Worm (Caenorhabditis elegans) whole organism, mixed stage, embryonic: ENCODE measurements around the gene K02D3.1.
A peak's percentile ranks its signal among the peaks of the same experiment; 100 is the strongest.

ENCODE experiments used
- M03D4.4 ChIP-seq: sonication (generic microtip); optimal IDR thresholded peaks from 2 replicates; lab custom pipeline; 2017; ENCODE audit warnings: mild to moderate bottlenecking, missing genetic modification characterization, missing compliant biosample characterization
- bed-3 ChIP-seq: fragments of 200-800 bp; sonication (Bioruptor generic); optimal IDR thresholded peaks from 3 replicates; lab custom pipeline; 2018; ENCODE audit warnings: mild to moderate bottlenecking, missing genetic modification characterization, moderate library complexity, missing compliant biosample characterization
- blmp-1 ChIP-seq: fragments of 150-350 bp; optimal IDR thresholded peaks from 2 replicates; lab custom pipeline; 2014; ENCODE audit warnings: missing biosample characterization, missing genetic modification characterization
- ceh-39 ChIP-seq: fragments of 150-350 bp; optimal IDR thresholded peaks from 2 replicates; lab custom pipeline; 2014; ENCODE audit warnings: missing biosample characterization, missing genetic modification characterization
- ceh-43 ChIP-seq: fragments of 200-800 bp; sonication (Bioruptor generic); optimal IDR thresholded peaks from 2 replicates; lab custom pipeline; 2018; ENCODE audit warnings: mild to moderate bottlenecking, missing genetic modification characterization, moderate library complexity, missing compliant biosample characterization
- ceh-83 ChIP-seq: fragments of 200-800 bp; sonication (Bioruptor generic); optimal IDR thresholded peaks from 2 replicates; lab custom pipeline; 2018; ENCODE audit warnings: mild to moderate bottlenecking, missing genetic modification characterization, missing compliant biosample characterization
- ces-1 ChIP-seq: fragments of 150-350 bp; optimal IDR thresholded peaks from 2 replicates; lab custom pipeline; 2014; ENCODE audit warnings: missing biosample characterization, missing genetic modification reagents, missing genetic modification characterization
- cnd-1 ChIP-seq: fragments of 200-800 bp; sonication (Bioruptor generic); optimal IDR thresholded peaks from 2 replicates; lab custom pipeline; 2018; ENCODE audit warnings: mild to moderate bottlenecking, missing genetic modification characterization, missing compliant biosample characterization
- elt-3 ChIP-seq: fragments of 150-350 bp; optimal IDR thresholded peaks from 2 replicates; lab custom pipeline; 2014; ENCODE audit warnings: missing biosample characterization, missing genetic modification characterization
- flh-1 ChIP-seq: fragments of 200-800 bp; sonication (Bioruptor generic); optimal IDR thresholded peaks from 2 replicates; lab custom pipeline; 2018; ENCODE audit warnings: mild to moderate bottlenecking, missing genetic modification characterization, moderate library complexity, missing compliant biosample characterization
- ham-2 ChIP-seq: fragments of 200-800 bp; sonication (Bioruptor generic); optimal IDR thresholded peaks from 2 replicates; lab custom pipeline; 2018; ENCODE audit warnings: mild to moderate bottlenecking, missing genetic modification characterization, missing compliant biosample characterization
- hlh-1 ChIP-seq: fragments of 150-350 bp; optimal IDR thresholded peaks from 2 replicates; lab custom pipeline; 2014; ENCODE audit warnings: missing biosample characterization, missing genetic modification reagents, missing genetic modification characterization
- lin-13 ChIP-seq: fragments of 150-350 bp; optimal IDR thresholded peaks from 2 replicates; lab custom pipeline; 2014; ENCODE audit warnings: missing biosample characterization, missing genetic modification characterization
- lin-32 ChIP-seq: fragments of 200-800 bp; sonication (Bioruptor generic); optimal IDR thresholded peaks from 2 replicates; lab custom pipeline; 2018; ENCODE audit warnings: mild to moderate bottlenecking, missing genetic modification characterization, missing compliant biosample characterization
- lsy-2 ChIP-seq: fragments of 150-350 bp; optimal IDR thresholded peaks from 2 replicates; lab custom pipeline; 2014; ENCODE audit warnings: missing biosample characterization, missing genetic modification characterization
- mab-5 ChIP-seq: fragments of 150-350 bp; optimal IDR thresholded peaks from 2 replicates; lab custom pipeline; 2014; ENCODE audit warnings: missing biosample characterization, missing genetic modification characterization
- mep-1 ChIP-seq: fragments of 150-350 bp; optimal IDR thresholded peaks from 2 replicates; lab custom pipeline; 2017; ENCODE audit warnings: missing biosample characterization, missing genetic modification reagents, missing genetic modification characterization, inconsistent platforms
- mls-2 ChIP-seq: sonication (generic microtip); optimal IDR thresholded peaks from 2 replicates; lab custom pipeline; 2016; ENCODE audit warnings: mild to moderate bottlenecking, missing genetic modification characterization, moderate library complexity, missing compliant biosample characterization
- nhr-12 ChIP-seq: fragments of 150-350 bp; optimal IDR thresholded peaks from 2 replicates; lab custom pipeline; 2014; ENCODE audit warnings: missing biosample characterization, missing genetic modification characterization
- nhr-2 ChIP-seq: fragments of 150-350 bp; optimal IDR thresholded peaks from 2 replicates; lab custom pipeline; 2014; ENCODE audit warnings: missing biosample characterization, missing genetic modification characterization
- nhr-237 ChIP-seq: fragments of 150-350 bp; optimal IDR thresholded peaks from 2 replicates; lab custom pipeline; 2014; ENCODE audit warnings: missing biosample characterization, missing genetic modification characterization
- nhr-28 ChIP-seq: fragments of 150-350 bp; optimal IDR thresholded peaks from 2 replicates; lab custom pipeline; 2014; ENCODE audit warnings: missing biosample characterization, missing genetic modification characterization
- nhr-76 ChIP-seq: sonication (generic microtip); optimal IDR thresholded peaks from 2 replicates; lab custom pipeline; 2017; ENCODE audit warnings: missing biosample characterization, missing genetic modification characterization
- pha-4 ChIP-seq: fragments of 150-350 bp; optimal IDR thresholded peaks from 2 replicates; lab custom pipeline; 2018; ENCODE audit warnings: missing biosample characterization, missing genetic modification reagents, missing genetic modification characterization
- sem-2 ChIP-seq: fragments of 200-800 bp; sonication (Bioruptor generic); optimal IDR thresholded peaks from 2 replicates; lab custom pipeline; 2018; ENCODE audit warnings: mild to moderate bottlenecking, missing genetic modification characterization, missing compliant biosample characterization
- snpc-4 ChIP-seq: fragments of 150-350 bp; optimal IDR thresholded peaks from 2 replicates; lab custom pipeline; 2014; ENCODE audit warnings: missing biosample characterization, missing genetic modification characterization
- sptf-1 ChIP-seq: sonication (generic microtip); optimal IDR thresholded peaks from 2 replicates; lab custom pipeline; 2017; ENCODE audit warnings: mild to moderate bottlenecking, missing genetic modification characterization, moderate library complexity, missing compliant biosample characterization
- unc-120 ChIP-seq: sonication (generic microtip); optimal IDR thresholded peaks from 2 replicates; lab custom pipeline; 2017; ENCODE audit warnings: missing genetic modification characterization, missing compliant biosample characterization; ENCODE audit not compliant: poor library complexity, severe bottlenecking
- unc-39 ChIP-seq: fragments of 150-350 bp; optimal IDR thresholded peaks from 2 replicates; lab custom pipeline; 2014; ENCODE audit warnings: missing biosample characterization, missing genetic modification characterization
- unc-62 ChIP-seq: fragments of 150-350 bp; optimal IDR thresholded peaks from 2 replicates; lab custom pipeline; 2014; ENCODE audit warnings: missing biosample characterization, missing genetic modification reagents, missing genetic modification characterization
- zip-8 ChIP-seq: fragments of 150-350 bp; optimal IDR thresholded peaks from 2 replicates; lab custom pipeline; 2014; ENCODE audit warnings: missing biosample characterization, missing genetic modification characterization
- ztf-11 ChIP-seq: fragments of 150-350 bp; optimal IDR thresholded peaks from 2 replicates; lab custom pipeline; 2014; ENCODE audit warnings: missing biosample characterization, missing genetic modification characterization

Gene K02D3.1

DNA sequence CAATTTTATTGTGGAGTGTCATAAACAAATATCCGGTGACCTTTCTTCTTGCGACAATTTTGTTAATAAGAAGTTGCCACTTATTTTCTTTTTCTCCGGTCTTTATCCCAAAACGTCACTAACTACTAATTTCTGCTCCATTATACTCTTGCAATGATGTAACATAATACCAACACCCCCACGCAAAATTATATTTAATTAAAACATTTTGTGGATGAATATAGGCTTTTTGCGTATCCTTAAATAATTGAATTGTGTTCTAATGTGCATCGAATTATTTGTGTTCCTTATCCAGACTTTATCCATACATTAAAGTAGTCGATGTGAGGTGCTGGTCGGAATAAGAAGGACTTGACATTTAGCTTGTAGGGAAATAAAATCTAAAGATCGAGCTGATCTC lies 3.8 kb upstream of the K02D3.1 start:
- TF ChIP-seq ces-1 (GFP tag; lab: Kevin White, UChicago) (peak; percentile 75), blmp-1 (tag; lab: Kevin White, UChicago) (no peak), unc-120 (tag; lab: Kevin White, UChicago) (no peak), nhr-28 (tag; lab: Kevin White, UChicago) (no peak), lin-32 (no peak)

DNA sequence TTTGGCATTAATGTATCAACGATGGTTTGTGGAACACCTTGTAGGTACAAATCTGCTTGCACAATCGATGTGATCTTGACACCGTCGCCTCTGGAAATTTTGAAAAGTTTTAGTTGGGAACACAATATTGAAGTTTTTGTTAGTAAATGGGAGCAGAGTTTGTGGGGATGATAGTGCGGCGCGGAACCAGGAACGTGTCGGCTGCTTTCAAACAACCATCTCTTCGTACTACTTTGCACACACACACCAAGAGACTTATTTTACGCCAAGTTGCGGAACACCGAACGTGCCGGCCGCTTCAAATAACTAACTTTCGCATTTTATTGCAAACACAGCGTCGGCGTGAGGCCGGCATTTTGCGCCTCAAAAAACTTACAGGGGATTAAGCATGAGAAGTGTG lies 2.4 kb downstream of the K02D3.1 start:
- TF ChIP-seq hlh-1 (tag; lab: Kevin White, UChicago) (no peak), unc-62 (GFP tag; lab: Kevin White, UChicago) (no peak), ztf-11 (tag; lab: Kevin White, UChicago) (no peak), nhr-76 (tag; lab: Kevin White, UChicago) (no peak), ceh-39 (tag; lab: Kevin White, UChicago) (no peak), pha-4 (tag; lab: Kevin White, UChicago) (no peak), lsy-2 (no peak), blmp-1 (tag; lab: Kevin White, UChicago) (no peak), nhr-12 (tag; lab: Kevin White, UChicago) (no peak), elt-3 (no peak), sem-2 (GFP tag; lab: Kevin White, UChicago) (no peak)

- TF ChIP-seq mls-2 (tag; lab: Kevin White, UChicago) (no peak), unc-120 (tag; lab: Kevin White, UChicago) (no peak), sptf-1 (tag; lab: Kevin White, UChicago) (no peak), pha-4 (tag; lab: Kevin White, UChicago) (no peak), ceh-43 (GFP tag; lab: Kevin White, UChicago) (no peak), nhr-28 (tag; lab: Kevin White, UChicago) (no peak), lin-13 (tag; lab: Kevin White, UChicago) (no peak)
These were observed 5.2 kb downstream of the K02D3.1 start, which contains the start of gene K02D3.2 for ce11 chrX:13711909-13712308. Gene K02D3.2, minus strand, starts transcription at chrX:13712009.

ce11 chrX:13712992-13713391 lies 6.3 kb downstream of the K02D3.1 start:
- TF ChIP-seq unc-39 (tag; lab: Kevin White, UChicago): no peak
- no peak for TF ChIP-seq bed-3 (GFP tag; lab: Kevin White, UChicago)
- no peak for TF ChIP-seq zip-8
- TF ChIP-seq ztf-11 (tag; lab: Kevin White, UChicago): no peak

- TF ChIP-seq unc-62 (GFP tag; lab: Kevin White, UChicago): no peak
- no peak for TF ChIP-seq sptf-1 (tag; lab: Kevin White, UChicago)
- no peak for TF ChIP-seq ceh-43 (GFP tag; lab: Kevin White, UChicago)
- no peak for TF ChIP-seq nhr-76 (tag; lab: Kevin White, UChicago)
- no peak for TF ChIP-seq bed-3 (GFP tag; lab: Kevin White, UChicago)
- TF ChIP-seq blmp-1 (tag; lab: Kevin White, UChicago): no peak
- TF ChIP-seq ces-1 (GFP tag; lab: Kevin White, UChicago): no peak
- TF ChIP-seq flh-1 (GFP tag; lab: Kevin White, UChicago): no peak
- TF ChIP-seq M03D4.4 (tag; lab: Kevin White, UChicago): no peak
- no peak for TF ChIP-seq ham-2 (GFP tag; lab: Kevin White, UChicago)
- TF ChIP-seq nhr-2: no peak
- no peak for TF ChIP-seq ceh-39 (tag; lab: Kevin White, UChicago)
- TF ChIP-seq snpc-4: no peak
- no peak for TF ChIP-seq lin-32
- TF ChIP-seq unc-39 (tag; lab: Kevin White, UChicago): no peak
- no peak for TF ChIP-seq mab-5 (tag; lab: Kevin White, UChicago)
- no peak for TF ChIP-seq sem-2 (GFP tag; lab: Kevin White, UChicago)
These were observed 7.2 kb downstream of the K02D3.1 start, which contains the start of gene K11E4.1 for ce11 chrX:13713857-13714256. Gene K11E4.1, plus strand, starts transcription at chrX:13714157.

- TF ChIP-seq nhr-28 (tag; lab: Kevin White, UChicago): no peak
- TF ChIP-seq sptf-1 (tag; lab: Kevin White, UChicago): no peak
- no peak for TF ChIP-seq bed-3 (GFP tag; lab: Kevin White, UChicago)
- TF ChIP-seq snpc-4: no peak
- TF ChIP-seq nhr-76 (tag; lab: Kevin White, UChicago): no peak
- no peak for TF ChIP-seq mep-1 (tag; lab: Kevin White, UChicago)
- TF ChIP-seq unc-62 (GFP tag; lab: Kevin White, UChicago): no peak
- no peak for TF ChIP-seq ces-1 (GFP tag; lab: Kevin White, UChicago)
- no peak for TF ChIP-seq cnd-1 (tag; lab: Kevin White, UChicago)
- TF ChIP-seq sem-2 (GFP tag; lab: Kevin White, UChicago): no peak
- TF ChIP-seq nhr-237: no peak
- TF ChIP-seq ceh-43 (GFP tag; lab: Kevin White, UChicago): no peak
- TF ChIP-seq unc-39 (tag; lab: Kevin White, UChicago): no peak
- TF ChIP-seq ztf-11 (tag; lab: Kevin White, UChicago): no peak
- no peak for TF ChIP-seq lin-32
- TF ChIP-seq ceh-83 (GFP tag; lab: Kevin White, UChicago): no peak
- no peak for TF ChIP-seq elt-3
- no peak for TF ChIP-seq nhr-12 (tag; lab: Kevin White, UChicago)
These were observed 8.0 kb downstream of the K02D3.1 start for ce11 chrX:13714710-13715109.
